Worm (Caenorhabditis elegans) whole organism, L3 larva: Measurements from ENCODE around the gene Y57G11C.42.
A peak's percentile ranks its signal among the peaks of the same experiment; 100 is the strongest.

Source experiments
- R02D3.7 ChIP-seq: fragments of 150-350 bp; optimal IDR thresholded peaks from 2 replicates; lab custom pipeline; 2014; ENCODE audit warnings: missing biosample characterization, missing genetic modification characterization
- aly-2 ChIP-seq: fragments of 150-350 bp; optimal IDR thresholded peaks from 2 replicates; lab custom pipeline; 2014; ENCODE audit warnings: missing biosample characterization, missing genetic modification characterization
- ama-1 ChIP-seq: fragments of 150-350 bp; optimal IDR thresholded peaks from 2 replicates; lab custom pipeline; 2018
- ceh-16 ChIP-seq: sonication (generic microtip); optimal IDR thresholded peaks from 2 replicates; lab custom pipeline; 2017; ENCODE audit warnings: missing biosample characterization, missing genetic modification characterization
- ceh-28 ChIP-seq: fragments of 150-350 bp; optimal IDR thresholded peaks from 2 replicates; lab custom pipeline; 2014; ENCODE audit warnings: missing biosample characterization, missing genetic modification reagents, missing genetic modification characterization
- elt-1 ChIP-seq: fragments of 150-350 bp; optimal IDR thresholded peaks from 2 replicates; lab custom pipeline; 2014; ENCODE audit warnings: missing biosample characterization, missing genetic modification characterization
- elt-2 ChIP-seq: sonication (generic microtip); optimal IDR thresholded peaks from 2 replicates; lab custom pipeline; 2016; ENCODE audit warnings: missing genetic modification reagents, mild to moderate bottlenecking, missing genetic modification characterization, missing compliant biosample characterization
- fkh-2 ChIP-seq: fragments of 150-350 bp; optimal IDR thresholded peaks from 2 replicates; lab custom pipeline; 2014; ENCODE audit warnings: missing biosample characterization, missing genetic modification reagents, missing genetic modification characterization
- hmg-11 ChIP-seq: sonication (generic microtip); optimal IDR thresholded peaks from 2 replicates; lab custom pipeline; 2016; ENCODE audit warnings: missing genetic modification characterization, missing compliant biosample characterization
- jun-1 ChIP-seq: fragments of 150-350 bp; optimal IDR thresholded peaks from 2 replicates; lab custom pipeline; 2014; ENCODE audit warnings: missing biosample characterization, missing genetic modification reagents, missing genetic modification characterization
- lin-15B ChIP-seq: fragments of 150-350 bp; optimal IDR thresholded peaks from 2 replicates; lab custom pipeline; 2014; ENCODE audit warnings: missing biosample characterization, missing genetic modification characterization
- lin-39 ChIP-seq: fragments of 150-350 bp; optimal IDR thresholded peaks from 2 replicates; lab custom pipeline; 2018; ENCODE audit warnings: missing biosample characterization, missing genetic modification reagents, missing genetic modification characterization
- lsy-12 ChIP-seq: sonication (generic microtip); optimal IDR thresholded peaks from 2 replicates; lab custom pipeline; 2016; ENCODE audit warnings: mild to moderate bottlenecking, missing genetic modification characterization, missing compliant biosample characterization
- mdl-1 ChIP-seq: fragments of 150-350 bp; optimal IDR thresholded peaks from 2 replicates; lab custom pipeline; 2014; ENCODE audit warnings: missing biosample characterization, missing genetic modification characterization
- nfya-1 ChIP-seq: sonication (generic microtip); optimal IDR thresholded peaks from 2 replicates; lab custom pipeline; 2017; ENCODE audit warnings: missing genetic modification characterization, mild to moderate bottlenecking, missing compliant biosample characterization, antibody characterized with exemption, moderate library complexity; ENCODE audit not compliant: insufficient read depth
- nhr-12 ChIP-seq: fragments of 150-350 bp; optimal IDR thresholded peaks from 2 replicates; lab custom pipeline; 2014; ENCODE audit warnings: missing biosample characterization, missing genetic modification characterization
- nhr-23 ChIP-seq: fragments of 150-350 bp; optimal IDR thresholded peaks from 2 replicates; lab custom pipeline; 2014; ENCODE audit warnings: missing biosample characterization, missing genetic modification reagents, missing genetic modification characterization
- nhr-25 ChIP-seq: sonication (generic microtip); optimal IDR thresholded peaks from 2 replicates; lab custom pipeline; 2017; ENCODE audit warnings: missing biosample characterization, missing genetic modification characterization
- nhr-28 ChIP-seq: fragments of 150-350 bp; optimal IDR thresholded peaks from 2 replicates; lab custom pipeline; 2014; ENCODE audit warnings: missing biosample characterization, missing genetic modification characterization
- nhr-43 ChIP-seq: sonication (generic microtip); optimal IDR thresholded peaks from 2 replicates; lab custom pipeline; 2016; ENCODE audit warnings: mild to moderate bottlenecking, missing genetic modification characterization, missing compliant biosample characterization; ENCODE audit not compliant: poor library complexity, severe bottlenecking
- pha-4 ChIP-seq: fragments of 150-350 bp; optimal IDR thresholded peaks from 2 replicates; lab custom pipeline; 2014; ENCODE audit warnings: missing biosample characterization, missing genetic modification reagents, missing genetic modification characterization
- pqm-1 ChIP-seq: fragments of 150-350 bp; optimal IDR thresholded peaks from 2 replicates; lab custom pipeline; 2017; ENCODE audit warnings: missing biosample characterization, missing genetic modification characterization, inconsistent platforms
- sea-2 ChIP-seq: fragments of 150-350 bp; sonication (generic microtip); optimal IDR thresholded peaks from 4 replicates; lab custom pipeline; 2014; ENCODE audit warnings: missing biosample characterization, missing genetic modification reagents, missing genetic modification characterization
- snpc-4 ChIP-seq: fragments of 150-350 bp; optimal IDR thresholded peaks from 2 replicates; lab custom pipeline; 2014; ENCODE audit warnings: missing biosample characterization, missing genetic modification characterization
- unc-39 ChIP-seq: sonication (generic microtip); optimal IDR thresholded peaks from 4 replicates; lab custom pipeline; 2017; ENCODE audit warnings: missing biosample characterization, missing genetic modification characterization
- zag-1 ChIP-seq: fragments of 150-350 bp; optimal IDR thresholded peaks from 2 replicates; lab custom pipeline; 2014; ENCODE audit warnings: missing biosample characterization, missing genetic modification characterization
- ztf-4 ChIP-seq: fragments of 150-350 bp; optimal IDR thresholded peaks from 2 replicates; lab custom pipeline; 2014; ENCODE audit warnings: missing biosample characterization, missing genetic modification characterization

The Y57G11C.42 gene

ce11 chrIV:14793900-14794624 lies 65.7 kb downstream of the Y57G11C.42 start:
- peak; percentile 45 for TF ChIP-seq elt-2
- peak; percentile 21 for TF ChIP-seq jun-1
- no peak for TF ChIP-seq snpc-4
- peak; percentile 75 for TF ChIP-seq nhr-25 (tag; lab: Kevin White, UChicago)
- TF ChIP-seq zag-1 = no peak
- TF ChIP-seq ztf-4 (tag; lab: Kevin White, UChicago) = peak; percentile 28
- peak; percentile 55 for TF ChIP-seq ama-1
- TF ChIP-seq sea-2 (GFP tag; lab: Kevin White, UChicago) = peak; percentile 97
- TF ChIP-seq lin-39 (tag; lab: Kevin White, UChicago) = peak; percentile 15
- TF ChIP-seq hmg-11 (tag; lab: Kevin White, UChicago) = peak; percentile 48
- peak; percentile 23 for TF ChIP-seq mdl-1 (tag; lab: Kevin White, UChicago)
- TF ChIP-seq nfya-1 (tag; lab: Kevin White, UChicago) = peak; percentile 71
- peak; percentile 59 for TF ChIP-seq lsy-12 (tag; lab: Kevin White, UChicago)
- no peak for TF ChIP-seq ceh-16 (tag; lab: Kevin White, UChicago)
- TF ChIP-seq unc-39 (tag; lab: Kevin White, UChicago) = no peak
- TF ChIP-seq nhr-12 (tag; lab: Kevin White, UChicago) = no peak
- peak; percentile 5 for TF ChIP-seq elt-1 (tag; lab: Kevin White, UChicago)
- TF ChIP-seq nhr-28 (tag; lab: Kevin White, UChicago) = no peak
- TF ChIP-seq nhr-43 = peak; percentile 12
- peak; percentile 17 for TF ChIP-seq lin-15B (tag; lab: Kevin White, UChicago)
- peak; percentile 24 for TF ChIP-seq R02D3.7
- no peak for TF ChIP-seq fkh-2 (tag; lab: Kevin White, UChicago)
- peak; percentile 43 for TF ChIP-seq nhr-23 (tag; lab: Kevin White, UChicago)
- TF ChIP-seq pha-4 = peak; percentile 60
- TF ChIP-seq ceh-28 (tag; lab: Kevin White, UChicago) = peak; percentile 70
- no peak for TF ChIP-seq aly-2 (tag; lab: Kevin White, UChicago)
- TF ChIP-seq pqm-1 = peak; percentile 17
